Worm (Caenorhabditis elegans): Measurements from ENCODE around the gene Y59A8B.25.

DNA sequence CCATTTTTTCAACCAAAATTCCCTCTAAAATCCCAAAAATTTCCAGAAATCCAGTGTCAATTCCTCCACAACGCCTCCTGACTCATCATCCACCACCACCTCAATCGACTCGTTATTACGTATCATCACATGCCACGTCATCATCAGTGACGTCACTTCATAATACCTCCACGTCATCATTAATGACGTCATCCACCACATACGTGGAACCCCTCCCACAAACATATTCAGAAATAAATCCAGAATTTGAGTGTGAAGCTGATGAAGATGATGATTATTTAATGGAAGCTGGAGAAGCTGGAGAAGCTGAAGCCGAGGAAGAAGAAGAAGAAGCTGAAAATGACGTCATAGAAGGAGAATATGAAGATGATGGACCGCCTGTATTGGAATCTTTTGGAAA is 38.7 kb upstream of the Y59A8B.25 start:
- TF ChIP-seq flt-1 (GFP tag; IDR thresholded peaks at IDR 0.05) = no peak
- no peak for TF ChIP-seq klf-2 (GFP tag; conservative IDR thresholded peaks at IDR 0.05)
